Fruit fly (Drosophila melanogaster) whole organism, wandering third instar larva: Measurements from ENCODE around the gene CG46463.

Experiments
- CG32264 ChIP-seq: fragments of 200-800 bp; sonication (Bioruptor generic); optimal IDR thresholded peaks from 2 replicates; lab custom pipeline; 2016; ENCODE audit warnings: missing biosample characterization, missing genetic modification characterization
- CG9705 ChIP-seq: fragments of 200-800 bp; sonication (Bioruptor generic); optimal IDR thresholded peaks from 2 replicates; lab custom pipeline; 2018; ENCODE audit warnings: missing biosample characterization, mild to moderate bottlenecking, missing genetic modification characterization
- CrebA ChIP-seq: fragments of 200-800 bp; sonication (Bioruptor generic); optimal IDR thresholded peaks from 2 replicates; lab custom pipeline; 2016; ENCODE audit warnings: missing biosample characterization, mild to moderate bottlenecking, missing genetic modification characterization, borderline replicate concordance
- Dif ChIP-seq: fragments of 200-275, 200-300 bp; sonication (Bioruptor generic); optimal IDR thresholded peaks from 2 replicates; lab custom pipeline; 2018; ENCODE audit warnings: missing biosample characterization, missing genetic modification characterization; ENCODE audit not compliant: partially characterized antibody
- GATAd ChIP-seq: sonication (Bioruptor generic); optimal IDR thresholded peaks from 2 replicates; lab custom pipeline; 2016; ENCODE audit warnings: missing biosample characterization, missing genetic modification characterization
- HLH106 ChIP-seq: fragments of 200-800 bp; optimal IDR thresholded peaks from 3 replicates; lab custom pipeline; 2019; ENCODE audit warnings: missing biosample characterization, mild to moderate bottlenecking, missing genetic modification characterization, moderate library complexity
- Hnf4 ChIP-seq: fragments of 200-800 bp; sonication (Bioruptor generic); optimal IDR thresholded peaks from 2 replicates; lab custom pipeline; 2016; ENCODE audit warnings: missing biosample characterization, mild to moderate bottlenecking, missing genetic modification characterization
- Hr78 ChIP-seq: fragments of >200 bp; optimal IDR thresholded peaks from 2 replicates; lab custom pipeline; 2017; ENCODE audit warnings: missing biosample characterization, missing genetic modification characterization
- Hr83 ChIP-seq: fragments of 200-300 bp; sonication (Bioruptor generic); optimal IDR thresholded peaks from 2 replicates; lab custom pipeline; 2016; ENCODE audit warnings: missing biosample characterization, mild to moderate bottlenecking, missing genetic modification characterization, moderate library complexity; ENCODE audit not compliant: poor library complexity, severe bottlenecking
- Jra ChIP-seq: sonication (Bioruptor generic); optimal IDR thresholded peaks from 2 replicates; lab custom pipeline; 2016; ENCODE audit warnings: missing biosample characterization, missing genetic modification characterization
- Mio ChIP-seq: sonication (Bioruptor generic); optimal IDR thresholded peaks from 2 replicates; lab custom pipeline; 2016; ENCODE audit warnings: missing biosample characterization, missing genetic modification characterization
- Myc ChIP-seq: fragments of >200 bp; optimal IDR thresholded peaks from 2 replicates; lab custom pipeline; 2017
- N ChIP-seq: fragments of >200 bp; optimal IDR thresholded peaks from 2 replicates; lab custom pipeline; 2018; ENCODE audit warnings: missing biosample characterization, missing external identifiers, missing genetic modification characterization
- OdsH ChIP-seq: fragments of 200-800 bp; sonication (Bioruptor generic); optimal IDR thresholded peaks from 2 replicates; lab custom pipeline; 2016; ENCODE audit warnings: missing biosample characterization, mild to moderate bottlenecking, missing genetic modification characterization
- Rel ChIP-seq, 2 experiments: fragments of 200-800 bp; sonication (Bioruptor generic) in 1 of 2; optimal IDR thresholded peaks; 2 replicates in 1 of 2; 3 replicates in 1 of 2; lab custom pipeline; 2016 to 2019; ENCODE audit warnings: mild to moderate bottlenecking in 2 of 2, missing biosample characterization in 2 of 2, missing genetic modification characterization in 2 of 2, moderate library complexity in 1 of 2
- Sp1 ChIP-seq: fragments of 200-800 bp; sonication (Bioruptor generic); optimal IDR thresholded peaks from 3 replicates; lab custom pipeline; 2019; ENCODE audit warnings: missing biosample characterization, mild to moderate bottlenecking, missing genetic modification characterization, moderate library complexity
- Vsx2 ChIP-seq: fragments of 200-300, 225-300 bp; sonication (Bioruptor generic); optimal IDR thresholded peaks from 2 replicates; lab custom pipeline; 2018; ENCODE audit warnings: missing biosample characterization, missing genetic modification characterization; ENCODE audit not compliant: partially characterized antibody
- br ChIP-seq: fragments of 200-800 bp; sonication (Bioruptor generic); optimal IDR thresholded peaks from 2 replicates; lab custom pipeline; 2016; ENCODE audit warnings: missing biosample characterization, missing genetic modification characterization
- brk ChIP-seq: fragments of 200-800 bp; sonication (Bioruptor generic); optimal IDR thresholded peaks from 2 replicates; lab custom pipeline; 2016; ENCODE audit warnings: missing biosample characterization, mild to moderate bottlenecking, missing genetic modification characterization
- dl ChIP-seq, 2 experiments: fragments of 175-275, 200-275 bp in 1 of 2; fragments of 200-275 bp in 1 of 2; sonication (Bioruptor generic); optimal IDR thresholded peaks; lab custom pipeline; 2018; ENCODE audit warnings: mild to moderate bottlenecking in 2 of 2, missing biosample characterization in 2 of 2, missing genetic modification characterization in 2 of 2, moderate library complexity in 2 of 2; ENCODE audit not compliant: partially characterized antibody in 2 of 2, insufficient read depth in 1 of 2
- dmrt93B ChIP-seq: fragments of 200-800 bp; sonication (Bioruptor generic); optimal IDR thresholded peaks from 2 replicates; lab custom pipeline; 2018; ENCODE audit warnings: missing biosample characterization, mild to moderate bottlenecking, missing genetic modification characterization
- dsf ChIP-seq: sonication (Bioruptor generic); optimal IDR thresholded peaks from 2 replicates; lab custom pipeline; 2016; ENCODE audit warnings: missing biosample characterization, missing genetic modification characterization, borderline replicate concordance
- ey ChIP-seq: fragments of 200-800 bp; sonication (Bioruptor generic); optimal IDR thresholded peaks from 2 replicates; lab custom pipeline; 2016; ENCODE audit warnings: missing biosample characterization, missing genetic modification characterization
- foxo ChIP-seq, 2 experiments: fragments of 200-800 bp; sonication (Bioruptor generic); optimal IDR thresholded peaks; 2 replicates in 1 of 2; 3 replicates in 1 of 2; lab custom pipeline; 2016 to 2017; ENCODE audit warnings: missing biosample characterization in 2 of 2, missing genetic modification characterization in 2 of 2
- fru ChIP-seq: fragments of 200-800 bp; sonication (Bioruptor generic); optimal IDR thresholded peaks from 3 replicates; lab custom pipeline; 2016; ENCODE audit warnings: missing biosample characterization, mild to moderate bottlenecking, missing genetic modification characterization
- h ChIP-seq: fragments of 200-800 bp; sonication (Bioruptor generic); optimal IDR thresholded peaks from 3 replicates; lab custom pipeline; 2016; ENCODE audit warnings: missing biosample characterization, mild to moderate bottlenecking, missing genetic modification characterization
- jim ChIP-seq: fragments of 175-275, 200-325 bp; sonication (Bioruptor generic); optimal IDR thresholded peaks from 2 replicates; lab custom pipeline; 2016; ENCODE audit warnings: missing biosample characterization, mild to moderate bottlenecking, missing genetic modification characterization
- lola ChIP-seq: fragments of >200 bp; optimal IDR thresholded peaks from 2 replicates; lab custom pipeline; 2017; ENCODE audit warnings: missing biosample characterization, missing genetic modification characterization
- pan ChIP-seq: fragments of >200 bp; optimal IDR thresholded peaks from 2 replicates; lab custom pipeline; 2017
- psq ChIP-seq: fragments of 200-800 bp; sonication (Bioruptor generic); optimal IDR thresholded peaks from 3 replicates; lab custom pipeline; 2017; ENCODE audit warnings: missing biosample characterization, mild to moderate bottlenecking, missing genetic modification characterization, moderate library complexity
- rgr ChIP-seq: fragments of 200-800 bp; sonication (Bioruptor generic); optimal IDR thresholded peaks from 3 replicates; lab custom pipeline; 2016; ENCODE audit warnings: missing biosample characterization, mild to moderate bottlenecking, missing genetic modification characterization
- sage ChIP-seq: fragments of 200-800 bp; sonication (Bioruptor generic); optimal IDR thresholded peaks from 2 replicates; lab custom pipeline; 2016; ENCODE audit warnings: missing biosample characterization, mild to moderate bottlenecking, missing genetic modification characterization
- sv ChIP-seq: fragments of 200-800 bp; sonication (Bioruptor generic); optimal IDR thresholded peaks from 3 replicates; lab custom pipeline; 2016; ENCODE audit warnings: missing biosample characterization, missing genetic modification characterization
- usp ChIP-seq: fragments of >200 bp; optimal IDR thresholded peaks from 2 replicates; lab custom pipeline; 2017; ENCODE audit warnings: missing biosample characterization, missing genetic modification characterization

CG46463 gene

DNA sequence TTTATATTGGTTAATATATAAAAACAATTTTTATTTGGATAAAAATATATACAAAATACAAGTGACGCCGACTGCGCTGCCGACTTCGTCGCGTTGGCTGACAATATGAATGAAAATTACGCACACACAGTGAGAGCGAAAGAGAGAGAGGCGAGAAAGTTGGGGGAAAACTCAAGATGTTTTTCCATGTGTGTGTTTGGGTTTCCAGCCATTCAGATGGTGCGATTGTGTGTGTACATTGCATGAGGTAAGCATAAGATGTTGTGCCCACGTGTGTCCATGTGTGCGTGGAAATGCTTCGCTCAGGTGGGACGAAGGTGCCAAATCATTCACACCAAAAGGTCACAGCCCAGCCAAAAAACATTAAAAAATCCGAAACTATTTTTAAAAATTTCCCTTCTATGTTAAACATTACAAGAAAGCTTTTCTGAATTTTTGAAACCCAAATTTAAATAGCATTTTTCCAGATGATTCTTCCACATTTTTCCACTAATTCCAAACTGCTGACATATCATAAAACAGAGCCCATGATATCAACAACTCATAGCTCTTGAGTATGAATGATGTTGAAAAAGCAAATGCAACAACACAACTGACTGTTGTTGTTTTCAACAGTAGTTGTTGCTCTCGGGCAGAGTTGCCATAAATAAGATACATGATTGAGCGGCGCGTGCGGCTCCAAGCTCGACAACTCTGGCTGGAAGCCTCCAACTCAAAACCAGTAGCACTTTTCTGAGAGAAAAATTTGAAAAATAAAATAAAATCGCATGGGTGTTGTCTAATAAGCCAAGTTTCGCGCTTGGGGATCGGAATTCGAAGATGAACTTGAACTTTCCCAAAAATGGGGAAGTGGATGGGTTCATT lies 41.5 kb upstream of the CG46463 start:
- no peak for TF ChIP-seq CG9705
- no peak for TF ChIP-seq usp (GFP tag; lab: Kevin White, UChicago)
- no peak for TF ChIP-seq dsf
- no peak for TF ChIP-seq N
- TF ChIP-seq Myc (lab: Kevin White, UChicago) = no peak
- no peak for TF ChIP-seq rgr (GFP tag; lab: Kevin White, UChicago)
- TF ChIP-seq Mio (GFP tag; lab: Kevin White, UChicago) = no peak
- no peak for TF ChIP-seq CrebA (GFP tag; lab: Kevin White, UChicago)
- TF ChIP-seq lola (GFP tag; lab: Kevin White, UChicago) = no peak
- no peak for TF ChIP-seq dmrt93B
- no peak for TF ChIP-seq Hr83 (GFP tag; lab: Kevin White, UChicago)
- TF ChIP-seq pan = no peak
- no peak for TF ChIP-seq psq (GFP tag; lab: Kevin White, UChicago)
- no peak for TF ChIP-seq Hnf4 (GFP tag; lab: Kevin White, UChicago)
- TF ChIP-seq, all 38 proteins: peak for 0

dm6 chr3L:3420237-3420643 lies 40.9 kb upstream of the CG46463 start:
- peak; percentile 70 for TF ChIP-seq Rel (GFP tag; optimal IDR thresholded peaks at IDR 0.05; lab: Kevin White, UChicago)
- peak; percentile 29 for TF ChIP-seq Rel (tag; optimal IDR thresholded peaks at IDR 0.05; lab: Kevin White, UChicago)
- peak; percentile 15 for TF ChIP-seq h
- peak; percentile 71 for TF ChIP-seq CrebA (GFP tag; lab: Kevin White, UChicago)
- TF ChIP-seq CG9705 = no peak
- peak; percentile 39 for TF ChIP-seq Dif
- no peak for TF ChIP-seq GATAd (GFP tag; lab: Kevin White, UChicago)
- no peak for TF ChIP-seq rgr (GFP tag; lab: Kevin White, UChicago)
- TF ChIP-seq N = peak; percentile 37
- peak in 1 of 2 experiments; percentile 38 for TF ChIP-seq foxo (GFP tag; optimal IDR thresholded peaks at IDR 0.05; lab: Kevin White, UChicago)
- peak; percentile 56 for TF ChIP-seq Hr83 (GFP tag; lab: Kevin White, UChicago)
- no peak for TF ChIP-seq Jra (GFP tag; lab: Kevin White, UChicago)
- peak; percentile 48 for TF ChIP-seq OdsH
- TF ChIP-seq dl (GFP tag; optimal IDR thresholded peaks at IDR 0.05; lab: Kevin White, UChicago; ENCODE audit: insufficient read depth in 1 of 2, partially characterized antibody in 2 of 2) = peak in 1 of 2 experiments; percentile 63
- TF ChIP-seq brk (GFP tag; lab: Kevin White, UChicago) = peak; percentile 62
- peak; percentile 15 for TF ChIP-seq CG32264 (GFP tag; lab: Kevin White, UChicago)
- TF ChIP-seq usp (GFP tag; lab: Kevin White, UChicago) = no peak
- no peak for TF ChIP-seq Hnf4 (GFP tag; lab: Kevin White, UChicago)
- TF ChIP-seq br (GFP tag; lab: Kevin White, UChicago) = no peak
- TF ChIP-seq Sp1 (GFP tag; lab: Kevin White, UChicago) = no peak
- TF ChIP-seq sage (GFP tag; lab: Kevin White, UChicago) = peak; percentile 51

DNA sequence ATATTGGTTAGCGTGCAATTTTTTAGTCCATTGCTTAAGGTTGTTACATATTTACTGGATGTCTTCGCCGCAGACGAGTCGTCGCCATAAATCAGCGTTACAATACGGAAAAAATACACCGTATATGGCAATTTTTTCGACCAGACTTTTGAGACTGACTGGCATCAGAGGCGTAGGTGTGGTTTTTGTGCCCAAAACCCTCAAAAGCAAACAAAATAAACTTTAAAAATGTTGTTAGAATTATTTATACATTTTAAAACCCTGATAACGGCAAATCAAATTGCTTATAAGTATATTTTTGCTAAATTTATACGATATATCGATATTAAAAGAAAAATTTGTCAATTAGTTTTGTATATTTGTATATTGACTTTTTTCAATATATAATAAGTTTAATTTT lies 40.4 kb upstream of the CG46463 start:
- TF ChIP-seq Rel (GFP tag; optimal IDR thresholded peaks at IDR 0.05; lab: Kevin White, UChicago) (no peak), Rel (tag; optimal IDR thresholded peaks at IDR 0.05; lab: Kevin White, UChicago) (no peak), dsf (no peak), Vsx2 (GFP tag; lab: Kevin White, UChicago) (no peak), sv (GFP tag; lab: Kevin White, UChicago) (no peak), sage (GFP tag; lab: Kevin White, UChicago) (no peak), Hr78 (no peak), CrebA (GFP tag; lab: Kevin White, UChicago) (no peak), N (no peak)

DNA sequence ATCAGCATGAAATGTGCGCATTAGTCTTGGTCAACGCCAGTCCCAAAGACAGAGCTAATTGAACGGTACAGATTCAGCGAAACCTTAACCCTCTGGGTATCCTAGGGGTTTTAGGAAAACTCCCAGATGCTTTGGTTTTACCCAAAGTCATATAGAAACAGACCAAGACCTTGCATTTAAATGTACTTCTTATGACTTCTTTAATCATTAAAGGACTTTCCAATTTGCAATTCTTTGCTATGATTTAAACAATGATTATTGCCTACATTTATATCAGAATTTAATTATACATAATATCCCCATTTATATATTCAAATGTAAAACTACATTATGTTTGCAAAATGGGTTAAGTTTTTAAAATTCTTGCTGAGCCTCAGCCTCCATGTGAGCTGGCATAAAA lies 38.1 kb upstream of the CG46463 start:
- TF ChIP-seq lola (GFP tag; lab: Kevin White, UChicago) = no peak
- peak; percentile 65 for TF ChIP-seq h
- no peak for TF ChIP-seq Hr83 (GFP tag; lab: Kevin White, UChicago)
- TF ChIP-seq Sp1 (GFP tag; lab: Kevin White, UChicago) = peak; percentile 73
- no peak for TF ChIP-seq sv (GFP tag; lab: Kevin White, UChicago)
- peak; percentile 72 for TF ChIP-seq HLH106 (tag; lab: Kevin White, UChicago)
- no peak for TF ChIP-seq GATAd (GFP tag; lab: Kevin White, UChicago)
- no peak for TF ChIP-seq CG9705
- peak; percentile 61 for TF ChIP-seq fru
- TF ChIP-seq usp (GFP tag; lab: Kevin White, UChicago) = no peak
- TF ChIP-seq brk (GFP tag; lab: Kevin White, UChicago) = peak; percentile 33
- no peak for TF ChIP-seq sage (GFP tag; lab: Kevin White, UChicago)
- no peak for TF ChIP-seq dl (GFP tag; optimal IDR thresholded peaks at IDR 0.05; lab: Kevin White, UChicago; ENCODE audit: insufficient read depth in 1 of 2, partially characterized antibody in 2 of 2)
- TF ChIP-seq dmrt93B = peak; percentile 37
- TF ChIP-seq CrebA (GFP tag; lab: Kevin White, UChicago) = no peak
- no peak for TF ChIP-seq N
- TF ChIP-seq Myc (lab: Kevin White, UChicago) = no peak
- no peak for TF ChIP-seq pan
- no peak for TF ChIP-seq Vsx2 (GFP tag; lab: Kevin White, UChicago)
- peak; percentile 16 for TF ChIP-seq ey
- TF ChIP-seq Hnf4 (GFP tag; lab: Kevin White, UChicago) = no peak
- no peak for TF ChIP-seq dsf
- TF ChIP-seq psq (GFP tag; lab: Kevin White, UChicago) = peak; percentile 26
- no peak for TF ChIP-seq Dif
- no peak for TF ChIP-seq Mio (GFP tag; lab: Kevin White, UChicago)
- TF ChIP-seq Hr78 = no peak
- TF ChIP-seq Rel (GFP tag; optimal IDR thresholded peaks at IDR 0.05; lab: Kevin White, UChicago) = no peak
- TF ChIP-seq Rel (tag; optimal IDR thresholded peaks at IDR 0.05; lab: Kevin White, UChicago) = no peak
- no peak for TF ChIP-seq CG32264 (GFP tag; lab: Kevin White, UChicago)
- peak; percentile 72 for TF ChIP-seq br (GFP tag; lab: Kevin White, UChicago)
- peak; percentile 18 for TF ChIP-seq Jra (GFP tag; lab: Kevin White, UChicago)
- no peak for TF ChIP-seq jim (GFP tag; lab: Kevin White, UChicago)
- TF ChIP-seq OdsH = peak; percentile 69
